Worm (Caenorhabditis elegans) whole organism, early embryonic: ENCODE results near the gene mel-32.
A peak's percentile ranks its signal among the peaks of the same experiment; 100 is the strongest.

Experiments
- B0310.2 ChIP-seq: sonication (generic microtip); optimal IDR thresholded peaks from 2 replicates; lab custom pipeline; 2016; ENCODE audit warnings: mild to moderate bottlenecking, missing genetic modification characterization, missing compliant biosample characterization
- F13C5.2 ChIP-seq: sonication (generic microtip); optimal IDR thresholded peaks from 2 replicates; lab custom pipeline; 2017; ENCODE audit warnings: mild to moderate bottlenecking, missing genetic modification characterization, inconsistent platforms, missing compliant biosample characterization
- aly-1 ChIP-seq: sonication (generic microtip); optimal IDR thresholded peaks from 2 replicates; lab custom pipeline; 2016; ENCODE audit warnings: missing genetic modification characterization, missing compliant biosample characterization
- ama-1 ChIP-seq: fragments of 150-350 bp; optimal IDR thresholded peaks from 2 replicates; lab custom pipeline; 2014
- ceh-13 ChIP-seq: fragments of 200-800 bp; sonication (Bioruptor generic); optimal IDR thresholded peaks from 2 replicates; lab custom pipeline; 2018; ENCODE audit warnings: mild to moderate bottlenecking, missing genetic modification characterization, missing compliant biosample characterization
- ceh-36 ChIP-seq: sonication (generic microtip); optimal IDR thresholded peaks from 2 replicates; lab custom pipeline; 2016; ENCODE audit warnings: missing genetic modification characterization, inconsistent platforms, missing compliant biosample characterization
- ets-7 ChIP-seq: sonication (generic microtip); optimal IDR thresholded peaks from 2 replicates; lab custom pipeline; 2016; ENCODE audit warnings: missing genotype, missing genetic modification characterization, missing compliant biosample characterization
- flt-1 ChIP-seq: fragments of 200-800 bp; sonication (Bioruptor generic); IDR thresholded peaks from 2 replicates; pipeline ENCODE4 v1.3.6; 2022; ENCODE audit warnings: missing genetic modification characterization, missing compliant biosample characterization
- hmbx-1 ChIP-seq: sonication (generic microtip); optimal IDR thresholded peaks from 2 replicates; lab custom pipeline; 2016; ENCODE audit warnings: mild to moderate bottlenecking, missing genetic modification characterization, missing compliant biosample characterization
- hmg-4 ChIP-seq: fragments of 200-800 bp; sonication (Bioruptor generic); optimal IDR thresholded peaks from 2 replicates; lab custom pipeline; 2018; ENCODE audit warnings: mild to moderate bottlenecking, missing genetic modification characterization, missing compliant biosample characterization
- hnd-1 ChIP-seq: sonication (generic microtip); optimal IDR thresholded peaks from 2 replicates; lab custom pipeline; 2016; ENCODE audit warnings: missing genetic modification characterization, missing compliant biosample characterization
- pes-1 ChIP-seq: fragments of 200-800 bp; sonication (Bioruptor generic); IDR thresholded peaks from 2 replicates; pipeline ENCODE4 v1.3.6; 2022; ENCODE audit warnings: missing genetic modification reagents, missing genetic modification characterization, missing compliant biosample characterization
- sea-1 ChIP-seq: fragments of 200-800 bp; sonication (Bioruptor generic); conservative IDR thresholded peaks from 2 replicates; pipeline ENCODE4 v1.3.6; 2022; ENCODE audit warnings: missing genetic modification characterization, missing compliant biosample characterization
- tbx-11 ChIP-seq: fragments of 200-800 bp; sonication (Bioruptor generic); IDR thresholded peaks from 2 replicates; pipeline ENCODE4 v1.3.6; 2022; ENCODE audit warnings: missing genetic modification characterization, missing compliant biosample characterization
- tbx-37 ChIP-seq: fragments of 200-800 bp; sonication (Bioruptor generic); conservative IDR thresholded peaks from 2 replicates; pipeline ENCODE4 v1.3.6; 2022; ENCODE audit warnings: missing genetic modification reagents, missing genetic modification characterization, missing compliant biosample characterization
- tra-4 ChIP-seq: sonication (generic microtip); optimal IDR thresholded peaks from 2 replicates; lab custom pipeline; 2017; ENCODE audit warnings: missing genetic modification characterization, missing compliant biosample characterization

Gene mel-32

ce11 chrIII:6442305-6443125 lies at the start of gene mel-32:
Gene mel-32, minus strand, starts transcription at chrIII:6443000.
- TF ChIP-seq F13C5.2 (tag; lab: Kevin White, UChicago), result no peak
- TF ChIP-seq hmg-4 (GFP tag; lab: Kevin White, UChicago), result no peak
- no peak for TF ChIP-seq hmbx-1 (tag; lab: Kevin White, UChicago)
- TF ChIP-seq pes-1 (GFP tag; lab: Robert Waterston, UW), result no peak
- TF ChIP-seq ama-1 (lab: Kevin White, UChicago), result peak; percentile 21
- no peak for TF ChIP-seq tbx-11 (GFP tag; lab: Robert Waterston, UW)

- TF ChIP-seq tra-4 (no peak), pes-1 (GFP tag; lab: Robert Waterston, UW) (no peak), flt-1 (GFP tag; lab: Robert Waterston, UW) (no peak), hmg-4 (GFP tag; lab: Kevin White, UChicago) (no peak), B0310.2 (tag; lab: Kevin White, UChicago) (no peak), tbx-37 (GFP tag; lab: Robert Waterston, UW) (no peak)
These were observed 48.2 kb upstream of the mel-32 start for ce11 chrIII:6490989-6491388.

DNA sequence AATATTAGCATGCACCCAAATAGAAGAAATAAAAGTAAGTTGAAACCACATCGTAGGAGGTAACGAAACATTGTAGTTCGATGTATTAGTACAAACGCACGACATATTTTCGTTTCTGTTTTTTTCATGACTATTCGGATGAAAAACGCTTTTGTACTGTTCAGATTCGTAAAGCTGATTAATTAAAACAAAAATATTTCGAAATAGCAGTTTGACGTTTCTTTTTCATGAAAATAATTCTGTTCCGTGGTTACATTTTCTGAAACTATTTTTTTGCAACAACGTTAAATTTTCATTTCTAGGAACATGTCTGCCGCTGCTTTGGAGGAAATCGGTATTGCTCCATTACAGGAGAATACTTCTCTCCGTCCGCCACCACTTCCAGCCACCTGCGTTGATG lies 46.7 kb upstream of the mel-32 start, which contains the start of gene rpt-3:
Gene rpt-3 (plus strand): TSS at position 301 of the 400 bp plus-strand sequence.
- TF ChIP-seq F13C5.2 (tag; lab: Kevin White, UChicago) (no peak), tra-4 (no peak), ama-1 (lab: Kevin White, UChicago) (no peak), hmbx-1 (tag; lab: Kevin White, UChicago) (no peak), B0310.2 (tag; lab: Kevin White, UChicago) (no peak), ceh-36 (no peak), pes-1 (GFP tag; lab: Robert Waterston, UW) (no peak)

ce11 chrIII:6488916-6489315 lies 46.1 kb upstream of the mel-32 start:
- no peak for TF ChIP-seq hnd-1 (tag; lab: Kevin White, UChicago)
- no peak for TF ChIP-seq tra-4
- no peak for TF ChIP-seq sea-1
- TF ChIP-seq B0310.2 (tag; lab: Kevin White, UChicago), result no peak
- TF ChIP-seq ceh-36, result no peak
- no peak for TF ChIP-seq pes-1 (GFP tag; lab: Robert Waterston, UW)
- no peak for TF ChIP-seq aly-1 (tag; lab: Kevin White, UChicago)
- TF ChIP-seq hmg-4 (GFP tag; lab: Kevin White, UChicago), result no peak
- no peak for TF ChIP-seq tbx-11 (GFP tag; lab: Robert Waterston, UW)
- no peak for TF ChIP-seq ama-1 (lab: Kevin White, UChicago)

- TF ChIP-seq sea-1 (no peak), ceh-13 (GFP tag; lab: Kevin White, UChicago) (no peak), hnd-1 (tag; lab: Kevin White, UChicago) (no peak), ceh-36 (no peak), pes-1 (GFP tag; lab: Robert Waterston, UW) (no peak), hmg-4 (GFP tag; lab: Kevin White, UChicago) (no peak), tbx-11 (GFP tag; lab: Robert Waterston, UW) (no peak), F13C5.2 (tag; lab: Kevin White, UChicago) (no peak)
These were observed 40.1 kb upstream of the mel-32 start, which contains the start of gene chtb-2 for ce11 chrIII:6482918-6483317. Gene chtb-2, plus strand, starts transcription at chrIII:6483218.

DNA sequence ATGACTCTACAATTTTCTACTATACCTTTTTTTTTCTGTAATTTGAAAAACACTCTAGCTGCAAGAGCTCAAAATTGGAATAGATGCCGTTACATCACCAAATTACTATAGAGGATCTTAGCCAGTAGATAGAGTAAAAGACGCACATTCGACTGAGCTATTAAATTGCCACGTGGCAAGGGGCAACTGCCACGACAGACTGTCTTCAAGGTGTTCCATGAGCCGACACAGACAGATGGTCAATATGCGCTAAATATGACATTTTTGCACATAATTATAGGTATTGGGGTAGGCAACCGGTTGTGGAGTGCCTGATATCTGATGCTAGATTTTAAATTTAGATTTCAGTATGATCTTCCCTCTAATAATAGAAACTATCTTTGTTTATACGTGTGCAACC lies 36.6 kb upstream of the mel-32 start:
- TF ChIP-seq tra-4 (no peak), flt-1 (GFP tag; lab: Robert Waterston, UW) (no peak), ceh-13 (GFP tag; lab: Kevin White, UChicago) (no peak), B0310.2 (tag; lab: Kevin White, UChicago) (no peak), hmg-4 (GFP tag; lab: Kevin White, UChicago) (no peak), aly-1 (tag; lab: Kevin White, UChicago) (no peak), hnd-1 (tag; lab: Kevin White, UChicago) (no peak), ama-1 (lab: Kevin White, UChicago) (no peak), tbx-37 (GFP tag; lab: Robert Waterston, UW) (no peak), sea-1 (no peak), pes-1 (GFP tag; lab: Robert Waterston, UW) (no peak), ets-7 (tag; lab: Kevin White, UChicago) (no peak), hmbx-1 (tag; lab: Kevin White, UChicago) (no peak), tbx-11 (GFP tag; lab: Robert Waterston, UW) (no peak), ceh-36 (no peak)

DNA sequence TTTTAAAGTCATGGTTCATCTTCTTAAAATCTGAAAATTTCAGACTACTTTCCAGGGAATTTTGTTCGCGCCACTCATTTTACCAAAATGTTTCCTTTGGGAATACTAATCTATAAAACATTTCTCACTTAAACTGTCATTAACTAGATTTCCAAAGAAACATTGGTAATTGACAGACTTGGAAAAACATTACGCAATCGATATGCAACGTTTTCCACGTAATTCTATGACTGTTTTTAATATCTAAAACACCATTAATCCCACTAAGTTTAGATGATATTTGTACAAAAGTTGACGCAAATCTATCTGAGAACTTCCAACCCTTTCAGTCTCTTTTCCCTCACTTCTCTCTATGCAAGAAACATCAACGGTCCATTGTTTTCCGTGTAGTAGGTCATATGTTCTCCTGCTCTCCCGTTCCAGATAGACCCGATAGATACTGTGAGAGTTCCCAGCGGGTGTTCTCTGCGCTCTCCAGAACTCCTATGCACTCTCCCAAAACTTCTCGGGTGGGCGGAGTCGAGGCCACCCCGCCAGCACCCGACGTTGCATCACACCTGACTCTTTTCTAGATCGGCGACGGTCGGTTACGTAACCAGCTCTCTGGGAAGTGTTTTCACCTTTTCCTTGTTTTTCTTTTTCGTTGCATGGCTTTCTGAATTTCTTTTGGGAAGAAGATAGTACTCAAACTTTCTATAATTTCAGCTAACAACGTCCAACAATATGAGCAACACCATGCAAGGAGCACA lies 35.6 kb upstream of the mel-32 start, which contains the start of gene zip-8:
Gene zip-8 (plus strand): TSS at position 700 of the 749 bp plus-strand sequence.
- TF ChIP-seq ceh-13 (GFP tag; lab: Kevin White, UChicago) (no peak), tbx-37 (GFP tag; lab: Robert Waterston, UW) (no peak), tbx-11 (GFP tag; lab: Robert Waterston, UW) (no peak), ama-1 (lab: Kevin White, UChicago) (no peak), B0310.2 (tag; lab: Kevin White, UChicago) (no peak), aly-1 (tag; lab: Kevin White, UChicago) (no peak), tra-4 (no peak), sea-1 (no peak), hmbx-1 (tag; lab: Kevin White, UChicago) (no peak), ceh-36 (no peak), hnd-1 (tag; lab: Kevin White, UChicago) (no peak), flt-1 (GFP tag; lab: Robert Waterston, UW) (no peak), F13C5.2 (tag; lab: Kevin White, UChicago) (no peak), pes-1 (GFP tag; lab: Robert Waterston, UW) (no peak)
